Worm (Caenorhabditis elegans): Measurements from ENCODE around the gene C56C10.6.

C56C10.6 gene

ce11 chrII:6587264-6587870 is 6.2 kb upstream of the C56C10.6 start, which contains the start of gene C56C10.7 (continued):
- TF ChIP-seq hlh-17 (GFP tag; optimal IDR thresholded peaks at IDR 0.05; ENCODE audit: borderline replicate concordance) (no peak), nhr-84 (tag; optimal IDR thresholded peaks at IDR 0.05) (no peak), unc-86 (tag; optimal IDR thresholded peaks at IDR 0.05) (no peak), nhr-11 (tag; optimal IDR thresholded peaks at IDR 0.05) (no peak), lin-39 (tag; optimal IDR thresholded peaks at IDR 0.05) (no peak), nhr-237 (tag; optimal IDR thresholded peaks at IDR 0.05) (no peak), C04F5.9 (tag; optimal IDR thresholded peaks at IDR 0.05) (no peak), fkh-4 (tag; optimal IDR thresholded peaks at IDR 0.05; ENCODE audit: borderline replicate concordance) (no peak)

DNA sequence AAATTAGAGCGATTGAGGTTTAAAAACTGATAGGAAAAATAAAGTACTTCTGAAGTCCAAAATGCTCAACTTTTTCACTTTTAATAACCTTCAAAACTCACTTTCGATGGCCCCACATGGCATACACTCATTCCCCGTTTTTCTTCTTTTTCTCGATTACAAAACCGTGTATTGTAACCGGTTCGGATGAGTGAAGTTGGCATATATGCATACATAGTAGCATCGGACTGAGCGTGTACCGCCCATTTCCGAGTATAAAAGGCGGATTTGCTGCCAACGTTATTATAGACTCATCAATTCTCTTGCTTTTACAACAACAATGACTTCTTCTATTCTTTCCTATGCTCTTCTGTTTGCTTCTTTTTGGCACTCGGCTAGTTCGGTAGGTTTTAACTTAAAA is 1.6 kb upstream of the C56C10.6 start, which contains the start of gene C56C10.4:
C56C10.4 (plus strand) TSS at position 301 of the 400 bp plus-strand sequence.
- no peak for TF ChIP-seq ces-1 (GFP tag; optimal IDR thresholded peaks at IDR 0.05)
- TF ChIP-seq nhr-28 (tag; optimal IDR thresholded peaks at IDR 0.05), result no peak
- no peak for TF ChIP-seq aha-1 (tag; optimal IDR thresholded peaks at IDR 0.05)
- TF ChIP-seq lir-3 (tag; optimal IDR thresholded peaks at IDR 0.05; ENCODE audit: poor library complexity), result no peak
- no peak for TF ChIP-seq elt-3 (tag; optimal IDR thresholded peaks at IDR 0.05)
- no peak for TF ChIP-seq sox-4 (tag; optimal IDR thresholded peaks at IDR 0.05)
- TF ChIP-seq nhr-85 (tag), result no peak
- no peak for TF ChIP-seq hpl-2 (GFP tag; optimal IDR thresholded peaks at IDR 0.05)
- no peak for TF ChIP-seq mef-2 (tag; optimal IDR thresholded peaks at IDR 0.05)
- no peak for TF ChIP-seq nhr-71 (tag; optimal IDR thresholded peaks at IDR 0.05)
- TF ChIP-seq lin-39 (tag; optimal IDR thresholded peaks at IDR 0.05), result no peak
- no peak for TF ChIP-seq egl-13 (tag; optimal IDR thresholded peaks at IDR 0.05)
- no peak for TF ChIP-seq F16B12.6 (tag; optimal IDR thresholded peaks at IDR 0.05)
- TF ChIP-seq elt-2 (tag; optimal IDR thresholded peaks at IDR 0.05), result no peak
- no peak for TF ChIP-seq ceh-63 (GFP tag; optimal IDR thresholded peaks at IDR 0.05)
- no peak for TF ChIP-seq ceh-82 (tag; optimal IDR thresholded peaks at IDR 0.05)

- TF ChIP-seq fkh-10 (GFP tag; optimal IDR thresholded peaks at IDR 0.05) (no peak), tbx-2 (tag; optimal IDR thresholded peaks at IDR 0.05) (no peak), fkh-8 (tag; optimal IDR thresholded peaks at IDR 0.05) (no peak), aly-2 (tag; optimal IDR thresholded peaks at IDR 0.05) (no peak), elt-2 (tag; optimal IDR thresholded peaks at IDR 0.05) (no peak), ets-5 (GFP tag; IDR thresholded peaks at IDR 0.05) (no peak), snpc-4 (tag; optimal IDR thresholded peaks at IDR 0.05) (no peak), nhr-47 (tag; optimal IDR thresholded peaks at IDR 0.05) (no peak)
Observed at ce11 chrII:6578378-6578777, 2.8 kb downstream of the C56C10.6 start, which contains the start of gene sra-31. sra-31 (minus strand) TSS chrII:6578478.

- TF ChIP-seq Y116A8C.19 (tag; optimal IDR thresholded peaks at IDR 0.05; ENCODE audit: borderline replicate concordance), result no peak
- TF ChIP-seq nhr-77 (tag; optimal IDR thresholded peaks at IDR 0.05), result no peak
- TF ChIP-seq nhr-85 (tag), result no peak
- no peak for TF ChIP-seq nhr-237 (tag; optimal IDR thresholded peaks at IDR 0.05)
- TF ChIP-seq mab-9 (GFP tag; IDR thresholded peaks at IDR 0.05), result no peak
Observed at ce11 chrII:6575647-6576046, 5.5 kb downstream of the C56C10.6 start, which contains the start of gene sra-29. sra-29 (minus strand) TSS chrII:6575747.

- no peak for TF ChIP-seq mep-1 (tag; optimal IDR thresholded peaks at IDR 0.05)
- no peak for TF ChIP-seq lir-3 (tag; optimal IDR thresholded peaks at IDR 0.05; ENCODE audit: poor library complexity)
- TF ChIP-seq mab-9 (GFP tag; IDR thresholded peaks at IDR 0.05), result no peak
- no peak for TF ChIP-seq sox-4 (tag; optimal IDR thresholded peaks at IDR 0.05)
- TF ChIP-seq zag-1 (tag; optimal IDR thresholded peaks at IDR 0.05), result no peak
- TF ChIP-seq elt-2 (tag; optimal IDR thresholded peaks at IDR 0.05), result no peak
- TF ChIP-seq nhr-237 (tag; optimal IDR thresholded peaks at IDR 0.05), result no peak
- no peak for TF ChIP-seq hlh-17 (GFP tag; optimal IDR thresholded peaks at IDR 0.05; ENCODE audit: borderline replicate concordance)
- no peak for TF ChIP-seq skn-1 (tag; optimal IDR thresholded peaks at IDR 0.05)
- no peak for TF ChIP-seq snu-23 (GFP tag; optimal IDR thresholded peaks at IDR 0.05)
- TF ChIP-seq nhr-11 (tag; optimal IDR thresholded peaks at IDR 0.05), result no peak
- no peak for TF ChIP-seq C34B4.2 (tag; optimal IDR thresholded peaks at IDR 0.05)
- no peak for TF ChIP-seq nhr-47 (tag; optimal IDR thresholded peaks at IDR 0.05)
Observed at ce11 chrII:6573677-6574076, 7.5 kb downstream of the C56C10.6 start, which contains the start of gene sra-28. sra-28 (minus strand) TSS chrII:6573777.
